Fruit fly (Drosophila melanogaster): ENCODE data around the gene CG16790.
A peak's percentile ranks its signal among the peaks of the same experiment; 100 is the strongest.

CG16790 gene

dm6 chr3R:9570114-9570513 is at the start of gene CG16790:
Gene CG16790, minus strand, starts transcription at chr3R:9570214.
- no peak for TF ChIP-seq spab (GFP tag; optimal IDR thresholded peaks at IDR 0.05)
- no peak for TF ChIP-seq CG6792 (GFP tag; optimal IDR thresholded peaks at IDR 0.05)
- TF ChIP-seq Blimp-1 (GFP tag; optimal IDR thresholded peaks at IDR 0.05) = no peak
- no peak for TF ChIP-seq achi (GFP tag; optimal IDR thresholded peaks at IDR 0.05)
- TF ChIP-seq CG15336 (GFP tag; IDR thresholded peaks at IDR 0.05) = no peak
- no peak for TF ChIP-seq CG7368 (GFP tag; optimal IDR thresholded peaks at IDR 0.05)
- TF ChIP-seq eg (GFP tag; IDR thresholded peaks at IDR 0.05) = no peak

- TF ChIP-seq CG34406 (GFP tag; optimal IDR thresholded peaks at IDR 0.05) (peak; percentile 41), CG10669 (GFP tag; optimal IDR thresholded peaks at IDR 0.05) (peak; percentile 50), CG6792 (GFP tag; optimal IDR thresholded peaks at IDR 0.05) (peak; percentile 41), ss (GFP tag; optimal IDR thresholded peaks at IDR 0.05) (no peak), CG6163 (GFP tag; IDR thresholded peaks at IDR 0.05) (peak; percentile 93), Blimp-1 (GFP tag; optimal IDR thresholded peaks at IDR 0.05) (no peak), esn (GFP tag; optimal IDR thresholded peaks at IDR 0.05) (peak; percentile 46), dac (GFP tag; optimal IDR thresholded peaks at IDR 0.05) (peak; percentile 67), Lpt (GFP tag; optimal IDR thresholded peaks at IDR 0.05) (peak; percentile 76), CG3919 (GFP tag; optimal IDR thresholded peaks at IDR 0.05) (peak; percentile 84), CG8119 (GFP tag; IDR thresholded peaks at IDR 0.05) (peak; percentile 87), pdm3 (GFP tag; optimal IDR thresholded peaks at IDR 0.05) (peak; percentile 66), Ets21C (GFP tag; optimal IDR thresholded peaks at IDR 0.05) (no peak), Gug (GFP tag; IDR thresholded peaks at IDR 0.05) (peak; percentile 89), CG4318 (GFP tag; optimal IDR thresholded peaks at IDR 0.05) (no peak), Eip93F (GFP tag; optimal IDR thresholded peaks at IDR 0.05) (no peak), CG11902 (GFP tag; optimal IDR thresholded peaks at IDR 0.05) (peak; percentile 62), OdsH (GFP tag; optimal IDR thresholded peaks at IDR 0.05) (peak; percentile 75), fd59A (GFP tag; optimal IDR thresholded peaks at IDR 0.05) (peak; percentile 18), cyc (GFP tag; optimal IDR thresholded peaks at IDR 0.05) (peak; percentile 66), Ets96B (tag; optimal IDR thresholded peaks at IDR 0.05) (peak; percentile 25), topi (GFP tag; optimal IDR thresholded peaks at IDR 0.05) (peak; percentile 46), Sox15 (GFP tag; optimal IDR thresholded peaks at IDR 0.05) (peak; percentile 13), CG6808 (GFP tag; optimal IDR thresholded peaks at IDR 0.05) (peak; percentile 53), Sox14 (GFP tag; optimal IDR thresholded peaks at IDR 0.05) (peak; percentile 63), CG9139 (GFP tag; optimal IDR thresholded peaks at IDR 0.05) (peak; percentile 1), achi (GFP tag; optimal IDR thresholded peaks at IDR 0.05) (peak; percentile 55), Eip75B (GFP tag; optimal IDR thresholded peaks at IDR 0.05) (peak; percentile 38), CG3032 (tag; optimal IDR thresholded peaks at IDR 0.05) (peak; percentile 35), CG32006 (GFP tag; optimal IDR thresholded peaks at IDR 0.05) (peak; percentile 85), acj6 (GFP tag; optimal IDR thresholded peaks at IDR 0.05) (peak; percentile 62), Hr4 (GFP tag; optimal IDR thresholded peaks at IDR 0.05) (peak; percentile 78), eg (GFP tag; IDR thresholded peaks at IDR 0.05) (peak; percentile 96), Hr39 (GFP tag; optimal IDR thresholded peaks at IDR 0.05) (peak; percentile 53), Eip78C (GFP tag) (peak; percentile 94), CG10631 (GFP tag; optimal IDR thresholded peaks at IDR 0.05) (peak; percentile 61), svp (GFP tag) (peak; percentile 54), Met (GFP tag; optimal IDR thresholded peaks at IDR 0.05) (peak; percentile 37), fkh (GFP tag; optimal IDR thresholded peaks at IDR 0.05) (peak; percentile 9), CG8319 (GFP tag; optimal IDR thresholded peaks at IDR 0.05) (peak; percentile 34), vri (GFP tag; optimal IDR thresholded peaks at IDR 0.05) (no peak), fd85E (GFP tag; optimal IDR thresholded peaks at IDR 0.05) (no peak), CG1621 (tag; optimal IDR thresholded peaks at IDR 0.05) (no peak), CG15336 (GFP tag; IDR thresholded peaks at IDR 0.05) (peak; percentile 90), Smox (GFP tag; optimal IDR thresholded peaks at IDR 0.05) (no peak), dsx (GFP tag; optimal IDR thresholded peaks at IDR 0.05; ENCODE audit: poor library complexity, severe bottlenecking) (peak; percentile 29), lz (GFP tag; optimal IDR thresholded peaks at IDR 0.05) (peak; percentile 45), Sox102F (GFP tag; optimal IDR thresholded peaks at IDR 0.05) (peak; percentile 9)
These were observed 48.3 kb upstream of the CG16790 start for dm6 chr3R:9618331-9618730.

Data from whole organism, prepupa.